Worm (Caenorhabditis elegans) whole organism, dauer: ENCODE results near the gene R07E5.11.

Experiments
- unc-62 ChIP-seq: sonication (generic microtip); optimal IDR thresholded peaks from 2 replicates; lab custom pipeline; 2017; ENCODE audit warnings: missing biosample characterization, missing genetic modification reagents, missing genetic modification characterization

Gene R07E5.11

ce11 chrIII:4415135-4415534 is at the start of gene R07E5.11:
Gene R07E5.11 (minus strand): TSS chrIII:4415235.
- no peak for TF ChIP-seq unc-62 (GFP tag; lab: Kevin White, UChicago)

- TF ChIP-seq unc-62 (GFP tag; lab: Kevin White, UChicago), result no peak
Observed at ce11 chrIII:4461337-4461736, 46.3 kb upstream of the R07E5.11 start.

- no peak for TF ChIP-seq unc-62 (GFP tag; lab: Kevin White, UChicago)
Observed at ce11 chrIII:4460242-4460641, 45.2 kb upstream of the R07E5.11 start.

ce11 chrIII:4456579-4456978 is 41.5 kb upstream of the R07E5.11 start:
- no peak for TF ChIP-seq unc-62 (GFP tag; lab: Kevin White, UChicago)

ce11 chrIII:4454919-4455318 is 39.9 kb upstream of the R07E5.11 start:
- TF ChIP-seq unc-62 (GFP tag; lab: Kevin White, UChicago), result no peak

- no peak for TF ChIP-seq unc-62 (GFP tag; lab: Kevin White, UChicago)
Observed at ce11 chrIII:4453768-4454167, 38.7 kb upstream of the R07E5.11 start.

ce11 chrIII:4453301-4453700 is 38.3 kb upstream of the R07E5.11 start:
- no peak for TF ChIP-seq unc-62 (GFP tag; lab: Kevin White, UChicago)

- no peak for TF ChIP-seq unc-62 (GFP tag; lab: Kevin White, UChicago)
Observed at ce11 chrIII:4452749-4453148, 37.7 kb upstream of the R07E5.11 start.

- no peak for TF ChIP-seq unc-62 (GFP tag; lab: Kevin White, UChicago)
Observed at ce11 chrIII:4450773-4451423, 35.9 kb upstream of the R07E5.11 start.

ce11 chrIII:4449893-4450579 is 35.0 kb upstream of the R07E5.11 start, which contains the start of gene ceh-43:
Gene ceh-43 (minus strand): TSS chrIII:4449943.
- TF ChIP-seq unc-62 (GFP tag; lab: Kevin White, UChicago), result no peak

- no peak for TF ChIP-seq unc-62 (GFP tag; lab: Kevin White, UChicago)
Observed at ce11 chrIII:4449357-4449756, 34.3 kb upstream of the R07E5.11 start.

ce11 chrIII:4448029-4448428 is 33.0 kb upstream of the R07E5.11 start:
- no peak for TF ChIP-seq unc-62 (GFP tag; lab: Kevin White, UChicago)

ce11 chrIII:4444492-4444891 is 29.5 kb upstream of the R07E5.11 start:
- TF ChIP-seq unc-62 (GFP tag; lab: Kevin White, UChicago), result no peak

- no peak for TF ChIP-seq unc-62 (GFP tag; lab: Kevin White, UChicago)
Observed at ce11 chrIII:4441781-4442180, 26.7 kb upstream of the R07E5.11 start, which contains the start of gene nex-3. Gene nex-3 (plus strand): TSS chrIII:4442081.

ce11 chrIII:4439493-4439983 is 24.5 kb upstream of the R07E5.11 start, which contains the start of gene C28A5.2:
Gene C28A5.2 (minus strand): TSS chrIII:4439543.
- no peak for TF ChIP-seq unc-62 (GFP tag; lab: Kevin White, UChicago)

ce11 chrIII:4435262-4435661 is 20.2 kb upstream of the R07E5.11 start:
- no peak for TF ChIP-seq unc-62 (GFP tag; lab: Kevin White, UChicago)
